Worm (Caenorhabditis elegans): ENCODE data around the gene hst-1.
A peak's percentile ranks its signal among the peaks of the same experiment; 100 is the strongest.

Gene hst-1

ce11 chrIV:8667155-8667554 lies 24.2 kb downstream of the hst-1 start:
- peak; percentile 63; the same call in 1 of the 2 replicates for TF ChIP-seq egrh-3 (GFP tag; IDR thresholded peaks at IDR 0.05)

ce11 chrIV:8665778-8666177 lies 25.5 kb downstream of the hst-1 start:
- no peak for TF ChIP-seq C17E4.6 (GFP tag; IDR thresholded peaks at IDR 0.05)
- TF ChIP-seq attf-3 (GFP tag; conservative IDR thresholded peaks at IDR 0.05), result peak; percentile 94

ce11 chrIV:8658122-8658521 lies 33.2 kb downstream of the hst-1 start, which contains the start of gene C49C8.6:
C49C8.6 (minus strand) TSS chrIV:8658222.
- no peak for TF ChIP-seq hsf-1 (GFP tag; IDR thresholded peaks at IDR 0.05)
- TF ChIP-seq egrh-3 (GFP tag; IDR thresholded peaks at IDR 0.05), result no peak
- TF ChIP-seq madf-10 (tag; optimal IDR thresholded peaks at IDR 0.05), result no peak
- TF ChIP-seq rcor-1 (GFP tag; IDR thresholded peaks at IDR 0.05), result no peak

- TF ChIP-seq lin-26 (GFP tag; IDR thresholded peaks at IDR 0.05) (no peak), C17E4.6 (GFP tag; IDR thresholded peaks at IDR 0.05) (no peak), nhr-90 (tag; optimal IDR thresholded peaks at IDR 0.05) (no peak), athp-1 (tag; optimal IDR thresholded peaks at IDR 0.05) (no peak), F57A8.1 (GFP tag; optimal IDR thresholded peaks at IDR 0.05) (no peak), unc-62 (GFP tag; optimal IDR thresholded peaks at IDR 0.05) (no peak), ama-1 (optimal IDR thresholded peaks at IDR 0.05) (no peak), ama-1 (GFP tag; optimal IDR thresholded peaks at IDR 0.05) (no peak), ceh-100 (GFP tag; IDR thresholded peaks at IDR 0.05) (no peak), lin-35 (GFP tag; optimal IDR thresholded peaks at IDR 0.05) (no peak), lsy-27 (tag; optimal IDR thresholded peaks at IDR 0.05; ENCODE audit: borderline replicate concordance, insufficient read depth) (no peak), aptf-2 (GFP tag; conservative IDR thresholded peaks at IDR 0.05) (no peak), Y53F4B.3 (GFP tag; IDR thresholded peaks at IDR 0.05) (no peak), F49E8.2 (tag; optimal IDR thresholded peaks at IDR 0.05; ENCODE audit: insufficient read depth) (no peak), pbrm-1 (GFP tag; IDR thresholded peaks at IDR 0.05) (no peak)
These were observed 37.1 kb downstream of the hst-1 start, which contains the start of gene C49C8.1 for ce11 chrIV:8654115-8654628. C49C8.1 (plus strand) TSS chrIV:8654578.

- no peak for TF ChIP-seq bed-1 (GFP tag; IDR thresholded peaks at IDR 0.05)
- TF ChIP-seq aptf-2 (GFP tag; conservative IDR thresholded peaks at IDR 0.05), result no peak
- TF ChIP-seq xnd-1 (tag; optimal IDR thresholded peaks at IDR 0.05), result no peak
- no peak for TF ChIP-seq hsf-1 (GFP tag; IDR thresholded peaks at IDR 0.05)
- TF ChIP-seq efl-1 (GFP tag; optimal IDR thresholded peaks at IDR 0.05), result no peak
- no peak for TF ChIP-seq C06A6.2 (GFP tag; conservative IDR thresholded peaks at IDR 0.05)
- no peak for TF ChIP-seq dox-1 (GFP tag; IDR thresholded peaks at IDR 0.05)
- no peak for TF ChIP-seq F39B2.1 (GFP tag; IDR thresholded peaks at IDR 0.05)
- TF ChIP-seq lsl-1 (GFP tag; optimal IDR thresholded peaks at IDR 0.05), result no peak
- TF ChIP-seq ztf-22 (GFP tag; optimal IDR thresholded peaks at IDR 0.05), result no peak
- TF ChIP-seq hrde-1 (tag; optimal IDR thresholded peaks at IDR 0.05; ENCODE audit: borderline replicate concordance), result no peak
- TF ChIP-seq gei-17 (GFP tag; optimal IDR thresholded peaks at IDR 0.05), result no peak
- no peak for TF ChIP-seq hlh-12 (tag; optimal IDR thresholded peaks at IDR 0.05)
- no peak for TF ChIP-seq F37B4.10 (GFP tag; IDR thresholded peaks at IDR 0.05)
- no peak for TF ChIP-seq C17E4.6 (GFP tag; IDR thresholded peaks at IDR 0.05)
- no peak for TF ChIP-seq ztf-28 (GFP tag; IDR thresholded peaks at IDR 0.05)
- TF ChIP-seq atf-7 (tag; optimal IDR thresholded peaks at IDR 0.05), result no peak
These were observed 37.7 kb downstream of the hst-1 start, which contains the start of gene C49C8.5 for ce11 chrIV:8653592-8653991. C49C8.5 (minus strand) TSS chrIV:8653664.
